Worm (Caenorhabditis elegans): ENCODE data around the gene F40F11.3.

F40F11.3 gene

ce11 chrIV:11593415-11594190 lies at the start of gene F40F11.3:
Gene F40F11.3, minus strand, starts transcription at chrIV:11594003.
- TF ChIP-seq ztf-23 (GFP tag; IDR thresholded peaks at IDR 0.05) (no peak), flt-1 (GFP tag; IDR thresholded peaks at IDR 0.05) (peak; percentile 57), T22C8.4 (GFP tag; IDR thresholded peaks at IDR 0.05) (peak; percentile 86), cog-1 (tag; optimal IDR thresholded peaks at IDR 0.05) (peak; percentile 83)

- TF ChIP-seq ztf-29 (GFP tag; IDR thresholded peaks at IDR 0.05): no peak
Measured at ce11 chrIV:11641802-11642201, 48.0 kb upstream of the F40F11.3 start, which contains the start of gene ZK809.1. Gene ZK809.1, plus strand, starts transcription at chrIV:11642102.

ce11 chrIV:11640915-11641314 lies 47.1 kb upstream of the F40F11.3 start, which contains the start of gene ttr-50:
Gene ttr-50, minus strand, starts transcription at chrIV:11641015.
- TF ChIP-seq ztf-29 (GFP tag; IDR thresholded peaks at IDR 0.05) (no peak), flt-1 (GFP tag; IDR thresholded peaks at IDR 0.05) (no peak), klf-2 (GFP tag; conservative IDR thresholded peaks at IDR 0.05) (no peak), cog-1 (tag; optimal IDR thresholded peaks at IDR 0.05) (no peak), med-1 (GFP tag; optimal IDR thresholded peaks at IDR 0.05; ENCODE audit: insufficient read depth) (no peak), ztf-23 (GFP tag; IDR thresholded peaks at IDR 0.05) (no peak), tab-1 (GFP tag; IDR thresholded peaks at IDR 0.05) (no peak), ref-1 (GFP tag; conservative IDR thresholded peaks at IDR 0.05) (no peak), T22C8.4 (GFP tag; IDR thresholded peaks at IDR 0.05) (no peak)

- TF ChIP-seq klf-2 (GFP tag; conservative IDR thresholded peaks at IDR 0.05) (no peak), ztf-29 (GFP tag; IDR thresholded peaks at IDR 0.05) (no peak), med-1 (GFP tag; optimal IDR thresholded peaks at IDR 0.05; ENCODE audit: insufficient read depth) (no peak), ztf-23 (GFP tag; IDR thresholded peaks at IDR 0.05) (no peak), flt-1 (GFP tag; IDR thresholded peaks at IDR 0.05) (no peak), T22C8.4 (GFP tag; IDR thresholded peaks at IDR 0.05) (no peak), tab-1 (GFP tag; IDR thresholded peaks at IDR 0.05) (no peak), ref-1 (GFP tag; conservative IDR thresholded peaks at IDR 0.05) (no peak), cog-1 (tag; optimal IDR thresholded peaks at IDR 0.05) (no peak)
Measured at ce11 chrIV:11638016-11638415, 44.2 kb upstream of the F40F11.3 start, which contains the start of gene rbm-17. Gene rbm-17, plus strand, starts transcription at chrIV:11638316.

ce11 chrIV:11636409-11636723 lies 42.6 kb upstream of the F40F11.3 start, which contains the start of gene F58B3.6:
Gene F58B3.6, plus strand, starts transcription at chrIV:11636648.
- TF ChIP-seq klf-2 (GFP tag; conservative IDR thresholded peaks at IDR 0.05) (no peak), T22C8.4 (GFP tag; IDR thresholded peaks at IDR 0.05) (no peak), med-1 (GFP tag; optimal IDR thresholded peaks at IDR 0.05; ENCODE audit: insufficient read depth) (no peak), flt-1 (GFP tag; IDR thresholded peaks at IDR 0.05) (no peak), ref-1 (GFP tag; conservative IDR thresholded peaks at IDR 0.05) (no peak), tab-1 (GFP tag; IDR thresholded peaks at IDR 0.05) (no peak), ztf-29 (GFP tag; IDR thresholded peaks at IDR 0.05) (no peak), ztf-23 (GFP tag; IDR thresholded peaks at IDR 0.05) (no peak), cog-1 (tag; optimal IDR thresholded peaks at IDR 0.05) (no peak)

ce11 chrIV:11635437-11636408 lies 41.9 kb upstream of the F40F11.3 start, which contains the start of gene mars-1:
Gene mars-1, minus strand, starts transcription at chrIV:11635487.
- peak; percentile 52; the same call in 1 of the 2 replicates for TF ChIP-seq ztf-23 (GFP tag; IDR thresholded peaks at IDR 0.05)
- TF ChIP-seq flt-1 (GFP tag; IDR thresholded peaks at IDR 0.05): peak; percentile 81
- TF ChIP-seq cog-1 (tag; optimal IDR thresholded peaks at IDR 0.05): no peak
- no peak for TF ChIP-seq ref-1 (GFP tag; conservative IDR thresholded peaks at IDR 0.05)

- TF ChIP-seq klf-2 (GFP tag; conservative IDR thresholded peaks at IDR 0.05) (no peak), ref-1 (GFP tag; conservative IDR thresholded peaks at IDR 0.05) (no peak), ztf-23 (GFP tag; IDR thresholded peaks at IDR 0.05) (no peak), tab-1 (GFP tag; IDR thresholded peaks at IDR 0.05) (no peak), ztf-29 (GFP tag; IDR thresholded peaks at IDR 0.05) (no peak), med-1 (GFP tag; optimal IDR thresholded peaks at IDR 0.05; ENCODE audit: insufficient read depth) (no peak), T22C8.4 (GFP tag; IDR thresholded peaks at IDR 0.05) (no peak), flt-1 (GFP tag; IDR thresholded peaks at IDR 0.05) (no peak), cog-1 (tag; optimal IDR thresholded peaks at IDR 0.05) (no peak)
Measured at ce11 chrIV:11631750-11632149, 37.9 kb upstream of the F40F11.3 start, which contains the start of gene F58B3.4. Gene F58B3.4, minus strand, starts transcription at chrIV:11631850.

ce11 chrIV:11627847-11628246 lies 34.0 kb upstream of the F40F11.3 start, which contains the start of gene lys-6:
Gene lys-6, minus strand, starts transcription at chrIV:11627947.
- TF ChIP-seq klf-2 (GFP tag; conservative IDR thresholded peaks at IDR 0.05): no peak
- TF ChIP-seq med-1 (GFP tag; optimal IDR thresholded peaks at IDR 0.05; ENCODE audit: insufficient read depth): no peak
- no peak for TF ChIP-seq flt-1 (GFP tag; IDR thresholded peaks at IDR 0.05)
- no peak for TF ChIP-seq ztf-23 (GFP tag; IDR thresholded peaks at IDR 0.05)
- TF ChIP-seq ztf-29 (GFP tag; IDR thresholded peaks at IDR 0.05): no peak
- TF ChIP-seq T22C8.4 (GFP tag; IDR thresholded peaks at IDR 0.05): no peak
- TF ChIP-seq tab-1 (GFP tag; IDR thresholded peaks at IDR 0.05): no peak
- TF ChIP-seq cog-1 (tag; optimal IDR thresholded peaks at IDR 0.05): no peak
- no peak for TF ChIP-seq ref-1 (GFP tag; conservative IDR thresholded peaks at IDR 0.05)

- TF ChIP-seq T22C8.4 (GFP tag; IDR thresholded peaks at IDR 0.05) (no peak), flt-1 (GFP tag; IDR thresholded peaks at IDR 0.05) (no peak), med-1 (GFP tag; optimal IDR thresholded peaks at IDR 0.05; ENCODE audit: insufficient read depth) (no peak), tab-1 (GFP tag; IDR thresholded peaks at IDR 0.05) (no peak)
Measured at ce11 chrIV:11625482-11625881, 31.7 kb upstream of the F40F11.3 start, which contains the start of gene lys-5. Gene lys-5, minus strand, starts transcription at chrIV:11625582.
